Worm (Caenorhabditis elegans): ENCODE results near the gene F11D11.12.
"Not testable (repeated sequence)": the region's sequence is repeated elsewhere in the genome, so short reads cannot be mapped to it uniquely, and the experiment has no call there.

DNA sequence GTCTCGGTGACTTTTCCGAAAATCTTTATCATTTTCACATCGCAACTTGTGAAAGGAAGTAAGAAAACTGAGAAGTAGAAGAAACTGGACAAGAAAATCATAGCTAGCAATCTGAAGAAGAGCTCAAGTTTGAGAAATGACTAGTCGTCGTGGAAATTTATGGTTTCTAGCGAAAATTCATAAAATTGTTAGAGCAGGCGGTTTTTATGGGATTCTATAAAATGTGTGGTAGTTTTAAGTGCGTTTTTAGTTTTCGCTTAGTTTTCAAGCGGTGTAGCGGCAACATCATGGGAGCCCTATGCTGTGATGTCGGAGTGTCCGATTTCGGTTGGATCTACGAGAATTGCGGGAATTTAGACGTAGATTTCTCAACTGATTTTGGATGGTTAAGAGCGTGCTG lies 3.8 kb upstream of the F11D11.12 start, which contains the start of gene clec-254:
- TF ChIP-seq ets-7 (tag; optimal IDR thresholded peaks at IDR 0.05); hnd-1 (tag; optimal IDR thresholded peaks at IDR 0.05); flt-1 (GFP tag; IDR thresholded peaks at IDR 0.05); hmg-4 (GFP tag; optimal IDR thresholded peaks at IDR 0.05); B0310.2 (tag; optimal IDR thresholded peaks at IDR 0.05); tbx-37 (GFP tag; conservative IDR thresholded peaks at IDR 0.05); ama-1 (optimal IDR thresholded peaks at IDR 0.05); tbx-11 (GFP tag; IDR thresholded peaks at IDR 0.05): not testable (repeated sequence)

Measured in whole organism, early embryonic.